Worm (Caenorhabditis elegans): Measurements from ENCODE around the gene srw-72.

- no peak for TF ChIP-seq elt-3 (tag; optimal IDR thresholded peaks at IDR 0.05)
- no peak for TF ChIP-seq lsy-12 (tag; optimal IDR thresholded peaks at IDR 0.05)
- TF ChIP-seq skn-1 (tag; optimal IDR thresholded peaks at IDR 0.05), result no peak
- no peak for TF ChIP-seq zag-1 (tag; optimal IDR thresholded peaks at IDR 0.05)
- TF ChIP-seq fkh-10 (GFP tag; optimal IDR thresholded peaks at IDR 0.05), result no peak
- no peak for TF ChIP-seq nhr-11 (tag; optimal IDR thresholded peaks at IDR 0.05)
- no peak for TF ChIP-seq pqm-1 (tag; optimal IDR thresholded peaks at IDR 0.05)
- TF ChIP-seq nhr-12 (tag; optimal IDR thresholded peaks at IDR 0.05), result no peak
Observed at ce11 chrV:17506289-17506688, 39.4 kb downstream of the srw-72 start, which contains the start of gene srw-31.
